Worm (Caenorhabditis elegans): ENCODE measurements around the gene F08H9.3.

The F08H9.3 gene

DNA sequence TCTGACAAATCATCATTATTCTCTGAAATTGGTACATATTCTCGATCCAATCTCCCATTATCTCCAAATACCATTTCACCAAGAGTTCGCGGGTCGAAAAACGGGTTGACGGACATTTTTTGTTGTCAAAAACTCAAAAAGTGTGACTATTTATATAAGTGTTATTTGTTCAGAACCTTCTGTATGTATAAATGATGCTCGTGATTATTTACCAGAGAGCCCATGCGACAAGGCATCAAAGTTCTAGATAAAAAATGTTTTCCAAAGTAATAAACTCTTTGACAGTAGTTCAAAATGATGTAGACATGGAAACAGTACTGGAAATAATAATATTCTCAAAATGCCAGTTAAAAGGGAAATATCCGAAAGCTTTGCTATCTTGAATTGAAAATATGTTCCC, 485 bp downstream of the F08H9.3 start:
- TF ChIP-seq mec-3 (tag; optimal IDR thresholded peaks at IDR 0.05; ENCODE audit: borderline replicate concordance) (no peak), hlh-30 (tag; optimal IDR thresholded peaks at IDR 0.05; ENCODE audit: insufficient read depth) (no peak), dmd-4 (tag; optimal IDR thresholded peaks at IDR 0.05; ENCODE audit: borderline replicate concordance) (no peak), dve-1 (tag; optimal IDR thresholded peaks at IDR 0.05) (no peak), C08G9.2 (tag; optimal IDR thresholded peaks at IDR 0.05) (no peak), fkh-10 (GFP tag; optimal IDR thresholded peaks at IDR 0.05) (no peak), ceh-48 (tag; optimal IDR thresholded peaks at IDR 0.05) (no peak), ztf-16 (tag; optimal IDR thresholded peaks at IDR 0.05) (no peak), hlh-13 (GFP tag; optimal IDR thresholded peaks at IDR 0.05) (no peak), ceh-6 (GFP tag; optimal IDR thresholded peaks at IDR 0.05) (no peak), pha-2 (tag; optimal IDR thresholded peaks at IDR 0.05) (no peak), hlh-6 (tag; optimal IDR thresholded peaks at IDR 0.05) (no peak)

DNA sequence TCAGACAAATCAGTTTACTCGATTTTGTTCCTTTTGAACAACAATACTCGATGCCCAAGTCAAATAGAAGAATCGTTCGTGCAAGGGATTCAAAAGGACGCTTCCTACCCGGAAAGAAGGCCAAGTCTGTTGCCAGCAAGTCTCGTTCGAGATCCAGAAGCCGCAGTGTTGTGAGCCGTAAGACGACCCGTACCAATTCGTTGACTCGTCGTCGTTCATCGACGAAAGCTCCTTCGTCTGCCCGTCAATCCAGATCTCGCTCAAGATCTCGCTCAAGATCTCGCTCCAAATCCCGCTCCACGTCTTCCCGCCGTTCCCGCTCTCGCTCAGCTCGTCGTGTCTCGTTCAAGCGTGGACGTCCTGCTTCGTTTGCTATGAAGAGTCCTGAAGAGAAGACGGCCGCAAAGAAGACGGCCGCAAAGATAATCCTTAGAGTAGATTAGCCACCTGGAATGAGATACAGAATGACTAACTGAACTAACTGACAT, 2.5 kb downstream of the F08H9.3 start, which contains the start of gene F08H9.2:
Gene F08H9.2 (plus strand): TSS at position 51 of the 488 bp plus-strand sequence.
- TF ChIP-seq gmeb-2 (tag; optimal IDR thresholded peaks at IDR 0.05) (no peak), ceh-45 (GFP tag; IDR thresholded peaks at IDR 0.05) (no peak), lin-11 (tag; optimal IDR thresholded peaks at IDR 0.05) (no peak), npax-4 (tag; optimal IDR thresholded peaks at IDR 0.05) (no peak), fax-1 (tag; optimal IDR thresholded peaks at IDR 0.05) (no peak), hlh-8 (tag; optimal IDR thresholded peaks at IDR 0.05) (no peak)

DNA sequence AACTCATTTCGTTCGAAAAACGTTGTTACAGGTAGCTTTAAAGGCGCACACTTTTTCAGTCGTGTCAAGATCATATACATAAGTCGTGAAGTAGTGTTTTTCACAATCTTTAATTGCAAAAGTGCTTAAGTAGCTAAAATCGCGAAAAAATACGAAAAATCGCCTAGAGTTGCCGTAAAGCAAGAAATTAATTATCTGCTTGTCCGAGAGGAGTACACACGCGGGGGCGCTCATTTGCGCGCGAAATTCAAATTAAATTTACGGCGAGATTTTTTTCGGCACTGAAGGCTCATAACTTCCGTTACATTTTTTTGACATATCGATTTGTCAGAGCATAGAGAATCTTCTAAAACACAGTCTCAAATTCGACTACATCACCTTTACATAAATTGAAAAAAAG, 3.0 kb downstream of the F08H9.3 start:
- TF ChIP-seq nhr-11 (tag; optimal IDR thresholded peaks at IDR 0.05) (no peak), nfya-1 (tag; optimal IDR thresholded peaks at IDR 0.05) (no peak), ceh-18 (tag; optimal IDR thresholded peaks at IDR 0.05) (no peak), lin-11 (tag; optimal IDR thresholded peaks at IDR 0.05) (no peak), odd-2 (tag; optimal IDR thresholded peaks at IDR 0.05) (no peak), unc-42 (tag; optimal IDR thresholded peaks at IDR 0.05) (no peak), rnt-1 (tag; optimal IDR thresholded peaks at IDR 0.05) (no peak), unc-86 (tag; optimal IDR thresholded peaks at IDR 0.05) (no peak), elt-4 (tag; optimal IDR thresholded peaks at IDR 0.05) (no peak), pqm-1 (tag; optimal IDR thresholded peaks at IDR 0.05) (no peak), sox-4 (tag; optimal IDR thresholded peaks at IDR 0.05) (no peak)

DNA sequence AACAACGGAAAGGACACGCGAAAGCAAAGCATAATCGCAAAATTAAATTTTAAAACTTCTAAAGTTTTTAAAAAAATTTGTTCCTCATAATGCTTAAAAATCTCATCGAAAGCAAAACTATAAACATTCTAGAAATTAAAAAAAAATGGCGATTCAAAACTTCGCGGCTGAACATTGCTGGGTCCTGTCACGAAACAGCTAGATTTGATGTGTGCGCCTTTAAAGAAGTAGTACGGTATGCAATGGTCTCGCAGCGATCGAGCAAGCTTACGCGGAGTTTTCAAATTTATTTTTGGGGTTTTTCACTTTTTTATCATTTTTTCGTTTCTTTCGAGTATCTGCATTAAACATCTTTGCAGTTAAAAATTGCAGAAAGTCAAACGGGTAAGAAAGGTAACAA, 6.1 kb downstream of the F08H9.3 start, which contains the start of gene coh-3:
Gene coh-3 (plus strand): TSS at position 353 of the 400 bp plus-strand sequence.
- no peak for TF ChIP-seq ahr-1 (tag; optimal IDR thresholded peaks at IDR 0.05)
- no peak for TF ChIP-seq ceh-18 (tag; optimal IDR thresholded peaks at IDR 0.05)
- TF ChIP-seq hlh-13 (GFP tag; optimal IDR thresholded peaks at IDR 0.05) = no peak
- TF ChIP-seq hlh-8 (tag; optimal IDR thresholded peaks at IDR 0.05) = no peak
- no peak for TF ChIP-seq nfya-1 (tag; optimal IDR thresholded peaks at IDR 0.05)
- TF ChIP-seq ceh-34 (tag; optimal IDR thresholded peaks at IDR 0.05) = no peak
- TF ChIP-seq pha-4 (tag; optimal IDR thresholded peaks at IDR 0.05) = no peak
- no peak for TF ChIP-seq ceh-24 (tag; optimal IDR thresholded peaks at IDR 0.05)
- no peak for TF ChIP-seq ceh-14 (tag; optimal IDR thresholded peaks at IDR 0.05)
- TF ChIP-seq ceh-30 (tag; optimal IDR thresholded peaks at IDR 0.05) = no peak
- TF ChIP-seq ceh-6 (GFP tag; optimal IDR thresholded peaks at IDR 0.05) = no peak
- TF ChIP-seq ceh-22 (tag; optimal IDR thresholded peaks at IDR 0.05) = no peak
- no peak for TF ChIP-seq ets-4 (tag; optimal IDR thresholded peaks at IDR 0.05)
- no peak for TF ChIP-seq ceh-9 (tag; optimal IDR thresholded peaks at IDR 0.05)
- no peak for TF ChIP-seq dmd-4 (tag; optimal IDR thresholded peaks at IDR 0.05; ENCODE audit: borderline replicate concordance)

All from whole organism, late embryonic.